Worm (Caenorhabditis elegans) whole organism, young adult: ENCODE measurements around the gene F15B9.8.
"Not testable (repeated sequence)": the region's sequence is repeated elsewhere in the genome, so short reads cannot be mapped to it uniquely, and the experiment has no call there.

ENCODE experiments used
- B0019.2 ChIP-seq: fragments of 200-800 bp; sonication (Bioruptor generic); conservative IDR thresholded peaks from 2 replicates; pipeline ENCODE4 v1.3.6; 2022; ENCODE audit warnings: missing genetic modification reagents, missing genetic modification characterization, missing compliant biosample characterization
- B0261.1 ChIP-seq: sonication (generic microtip); optimal IDR thresholded peaks from 2 replicates; lab custom pipeline; 2016; ENCODE audit warnings: mild to moderate bottlenecking, missing genetic modification characterization, moderate library complexity, missing compliant biosample characterization
- C06A6.2 ChIP-seq: fragments of 200-800 bp; sonication (Bioruptor generic); conservative IDR thresholded peaks from 2 replicates; pipeline ENCODE4 v1.3.6; 2022; ENCODE audit warnings: missing genetic modification characterization, missing compliant biosample characterization
- D2030.7 ChIP-seq: fragments of 200-800 bp; sonication (Bioruptor generic); IDR thresholded peaks from 2 replicates; pipeline ENCODE4 v1.3.6; 2022; ENCODE audit warnings: missing genetic modification reagents, missing genetic modification characterization, missing compliant biosample characterization
- F33H1.4 ChIP-seq: fragments of 200-800 bp; sonication (Bioruptor generic); IDR thresholded peaks from 2 replicates; pipeline ENCODE4 v1.3.6; 2022; ENCODE audit warnings: missing genetic modification reagents, missing genetic modification characterization, missing compliant biosample characterization
- F37B4.10 ChIP-seq: fragments of 200-800 bp; sonication (Bioruptor generic); IDR thresholded peaks from 2 replicates; pipeline ENCODE4 v1.3.6; 2022; ENCODE audit warnings: missing genetic modification characterization, missing compliant biosample characterization
- F52B5.7 ChIP-seq: sonication (generic microtip); optimal IDR thresholded peaks from 2 replicates; lab custom pipeline; 2016; ENCODE audit warnings: mild to moderate bottlenecking, missing genetic modification characterization, missing compliant biosample characterization
- K11D2.4 ChIP-seq: fragments of 200-800 bp; sonication (Bioruptor generic); IDR thresholded peaks from 2 replicates; pipeline ENCODE4 v1.3.6; 2022; ENCODE audit warnings: missing genetic modification reagents, missing genetic modification characterization, missing compliant biosample characterization
- K12H6.12 ChIP-seq: fragments of 200-800 bp; sonication (Bioruptor generic); optimal IDR thresholded peaks from 2 replicates; lab custom pipeline; 2018; ENCODE audit warnings: mild to moderate bottlenecking, missing genetic modification characterization, missing compliant biosample characterization
- ZK185.1 ChIP-seq: sonication (generic microtip); optimal IDR thresholded peaks from 2 replicates; lab custom pipeline; 2016; ENCODE audit warnings: mild to moderate bottlenecking, missing genetic modification characterization, missing compliant biosample characterization; ENCODE audit not compliant: poor library complexity, severe bottlenecking
- atf-7 ChIP-seq: sonication (generic microtip); optimal IDR thresholded peaks from 2 replicates; lab custom pipeline; 2017; ENCODE audit warnings: mild to moderate bottlenecking, missing genetic modification characterization, missing compliant biosample characterization
- attf-3 ChIP-seq: fragments of 200-800 bp; sonication (Bioruptor generic); conservative IDR thresholded peaks from 2 replicates; pipeline ENCODE4 v1.3.6; 2022; ENCODE audit warnings: missing genetic modification reagents, missing genetic modification characterization, missing compliant biosample characterization
- bed-2 ChIP-seq: fragments of 200-800 bp; sonication (Bioruptor generic); IDR thresholded peaks from 2 replicates; pipeline ENCODE4 v1.3.6; 2022; ENCODE audit warnings: missing genetic modification reagents, missing genetic modification characterization, missing compliant biosample characterization
- cebp-1 ChIP-seq, 2 experiments: fragments of 200-800 bp in 1 of 2; sonication (Bioruptor generic) in 1 of 2; sonication (generic microtip) in 1 of 2; IDR thresholded peaks in 1 of 2; optimal IDR thresholded peaks in 1 of 2; 2 replicates each; pipeline versions ENCODE4 v1.3.6 to Lab custom; 2017 to 2022; ENCODE audit warnings: missing compliant biosample characterization in 2 of 2, missing genetic modification characterization in 2 of 2, mild to moderate bottlenecking in 1 of 2, missing genetic modification reagents in 1 of 2, moderate library complexity in 1 of 2
- ceh-27 ChIP-seq: fragments of 200-800 bp; sonication (Bioruptor generic); optimal IDR thresholded peaks from 2 replicates; lab custom pipeline; 2018; ENCODE audit warnings: mild to moderate bottlenecking, missing genetic modification characterization, moderate library complexity, missing compliant biosample characterization
- ceh-79 ChIP-seq: sonication (generic microtip); optimal IDR thresholded peaks from 2 replicates; lab custom pipeline; 2017; ENCODE audit warnings: mild to moderate bottlenecking, missing genetic modification characterization, missing compliant biosample characterization
- ceh-91 ChIP-seq: fragments of 200-800 bp; sonication (Bioruptor generic); IDR thresholded peaks from 2 replicates; pipeline ENCODE4 v1.3.6; 2022; ENCODE audit warnings: missing genetic modification reagents, missing genetic modification characterization, missing compliant biosample characterization
- dox-1 ChIP-seq: fragments of 200-800 bp; sonication (Bioruptor generic); IDR thresholded peaks from 2 replicates; pipeline ENCODE4 v1.3.6; 2022; ENCODE audit warnings: missing genetic modification reagents, missing genetic modification characterization, missing compliant biosample characterization
- dpl-1 ChIP-seq: fragments of 150-350 bp; optimal IDR thresholded peaks from 2 replicates; lab custom pipeline; 2014; ENCODE audit warnings: missing biosample characterization, missing genetic modification reagents, missing genetic modification characterization
- egl-44 ChIP-seq: fragments of 200-800 bp; sonication (Bioruptor generic); IDR thresholded peaks from 2 replicates; pipeline ENCODE4 v1.3.6; 2022; ENCODE audit warnings: missing genetic modification reagents, missing genetic modification characterization, missing compliant biosample characterization
- ets-4 ChIP-seq: fragments of 200-800 bp; sonication (Bioruptor generic); optimal IDR thresholded peaks from 2 replicates; lab custom pipeline; 2018; ENCODE audit warnings: mild to moderate bottlenecking, missing genetic modification characterization, missing compliant biosample characterization
- fkh-3 ChIP-seq: sonication (generic microtip); optimal IDR thresholded peaks from 2 replicates; lab custom pipeline; 2016; ENCODE audit warnings: mild to moderate bottlenecking, missing genetic modification characterization, missing compliant biosample characterization
- hmg-1.2 ChIP-seq: fragments of 200-800 bp; sonication (Bioruptor generic); IDR thresholded peaks from 2 replicates; pipeline ENCODE4 v1.3.6; 2022; ENCODE audit warnings: missing genetic modification reagents, missing genetic modification characterization, missing compliant biosample characterization
- hrde-1 ChIP-seq: sonication (generic microtip); optimal IDR thresholded peaks from 2 replicates; lab custom pipeline; 2016; ENCODE audit warnings: missing genetic modification characterization, mild to moderate bottlenecking, missing compliant biosample characterization, moderate library complexity, missing genotype, missing genetic modification reagents, borderline replicate concordance
- hsf-1 ChIP-seq: fragments of 200-800 bp; sonication (Bioruptor generic); IDR thresholded peaks from 2 replicates; pipeline ENCODE4 v1.3.6; 2022; ENCODE audit warnings: missing genetic modification reagents, missing genetic modification characterization, missing compliant biosample characterization
- let-607 ChIP-seq, 2 experiments: fragments of 200-800 bp in 1 of 2; sonication (Bioruptor generic) in 1 of 2; sonication (generic microtip) in 1 of 2; optimal IDR thresholded peaks; 2 replicates each; lab custom pipeline; 2016 to 2018; ENCODE audit warnings: mild to moderate bottlenecking in 2 of 2, missing compliant biosample characterization in 2 of 2, missing genetic modification characterization in 2 of 2, moderate library complexity in 2 of 2, missing genotype in 1 of 2
- lin-26 ChIP-seq: fragments of 200-800 bp; sonication (Bioruptor generic); IDR thresholded peaks from 2 replicates; pipeline ENCODE4 v1.3.6; 2022; ENCODE audit warnings: missing genetic modification reagents, missing genetic modification characterization, missing compliant biosample characterization
- lin-35 ChIP-seq, 3 experiments: fragments of 150-350 bp in 2 of 3; sonication (generic microtip) in 1 of 3; optimal IDR thresholded peaks; 2 replicates each; lab custom pipeline; 2014 to 2018; ENCODE audit warnings: missing biosample characterization in 3 of 3, missing genetic modification characterization in 3 of 3, missing genetic modification reagents in 3 of 3
- lin-40 ChIP-seq: sonication (generic microtip); optimal IDR thresholded peaks from 2 replicates; lab custom pipeline; 2016; ENCODE audit warnings: missing genetic modification characterization, mild to moderate bottlenecking, missing compliant biosample characterization, missing genotype, missing genetic modification reagents
- lir-1 ChIP-seq: fragments of 200-800 bp; sonication (Bioruptor generic); conservative IDR thresholded peaks from 2 replicates; pipeline ENCODE4 v1.3.6; 2022; ENCODE audit warnings: missing genetic modification reagents, missing genetic modification characterization, missing compliant biosample characterization
- mes-4 ChIP-seq: sonication (generic microtip); optimal IDR thresholded peaks from 2 replicates; lab custom pipeline; 2016; ENCODE audit warnings: missing genotype, missing genetic modification characterization, missing compliant biosample characterization
- nfya-2 ChIP-seq: fragments of 200-800 bp; sonication (Bioruptor generic); IDR thresholded peaks from 2 replicates; pipeline ENCODE4 v1.3.6; 2022; ENCODE audit warnings: missing genetic modification reagents, missing genetic modification characterization, missing compliant biosample characterization
- nhr-80 ChIP-seq: sonication (generic microtip); optimal IDR thresholded peaks from 2 replicates; lab custom pipeline; 2016; ENCODE audit warnings: missing genetic modification characterization, missing compliant biosample characterization
- rcor-1 ChIP-seq: fragments of 200-800 bp; sonication (Bioruptor generic); IDR thresholded peaks from 2 replicates; pipeline ENCODE4 v1.3.6; 2022; ENCODE audit warnings: missing genetic modification reagents, missing genetic modification characterization, missing compliant biosample characterization
- snpc-1.1 ChIP-seq: sonication (generic microtip); optimal IDR thresholded peaks from 2 replicates; lab custom pipeline; 2017; ENCODE audit warnings: missing genetic modification characterization, mild to moderate bottlenecking, missing compliant biosample characterization, antibody characterized with exemption, moderate library complexity, missing genotype, missing genetic modification reagents; ENCODE audit not compliant: insufficient read depth
- snpc-4 ChIP-seq, 5 experiments: fragments of 150-350 bp in 1 of 5; sonication (generic microtip) in 4 of 5; optimal IDR thresholded peaks; 2 replicates each; lab custom pipeline; 2014 to 2018; ENCODE audit warnings: missing genetic modification characterization in 5 of 5, missing biosample characterization in 3 of 5, antibody characterized with exemption in 2 of 5, mild to moderate bottlenecking in 2 of 5, missing compliant biosample characterization in 2 of 5, missing genotype in 2 of 5, moderate library complexity in 2 of 5, missing genetic modification reagents in 1 of 5
- tbp1 ChIP-seq: fragments of 200-800 bp; sonication (Bioruptor generic); optimal IDR thresholded peaks from 2 replicates; lab custom pipeline; 2018; ENCODE audit warnings: mild to moderate bottlenecking, missing genetic modification characterization, missing compliant biosample characterization
- tlf-1 ChIP-seq: fragments of 200-800 bp; sonication (Bioruptor generic); optimal IDR thresholded peaks from 2 replicates; lab custom pipeline; 2018; ENCODE audit warnings: mild to moderate bottlenecking, missing genetic modification characterization, missing compliant biosample characterization
- ztf-18 ChIP-seq: sonication (generic microtip); optimal IDR thresholded peaks from 2 replicates; lab custom pipeline; 2016; ENCODE audit warnings: missing genotype, mild to moderate bottlenecking, missing genetic modification characterization, missing compliant biosample characterization
- ztf-6 ChIP-seq: fragments of 200-800 bp; sonication (Bioruptor generic); IDR thresholded peaks from 2 replicates; pipeline ENCODE4 v1.3.6; 2022; ENCODE audit warnings: missing genetic modification reagents, missing genetic modification characterization, missing compliant biosample characterization

The F15B9.8 gene

DNA sequence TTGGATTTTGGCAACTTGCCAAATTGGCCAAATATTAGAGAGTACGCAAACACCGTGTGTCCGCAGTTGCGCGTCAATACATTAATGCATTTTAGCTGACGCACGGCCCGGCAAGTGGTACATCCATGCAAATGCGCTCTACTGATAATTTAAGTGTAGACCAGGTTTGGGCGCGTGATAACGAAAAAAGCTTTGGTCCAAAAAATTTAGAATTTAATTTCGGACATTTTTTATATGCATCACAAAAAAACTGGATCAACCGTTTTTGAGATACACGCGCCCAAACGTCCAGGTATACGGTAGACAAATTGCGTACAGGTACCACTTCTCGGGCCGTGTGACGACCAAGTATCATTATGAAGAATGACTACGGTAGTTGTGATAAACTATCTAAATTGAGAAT lies 20.4 kb upstream of the F15B9.8 start, which contains the start of gene R186.8 (continued):
- TF ChIP-seq dox-1 (GFP tag; lab: Robert Waterston, UW) (peak; percentile 97), let-607 (tag; optimal IDR thresholded peaks at IDR 0.05; lab: Kevin White, UChicago) (peak; percentile 91 to 94), egl-44 (GFP tag; lab: Robert Waterston, UW) (0 out of 2 replicates have a peak, but pooled peaks have one; percentile 49), B0261.1 (tag; lab: Kevin White, UChicago) (peak; percentile 8), K11D2.4 (GFP tag; lab: Robert Waterston, UW) (peak; percentile 91), ceh-27 (GFP tag; lab: Kevin White, UChicago) (peak; percentile 40), rcor-1 (GFP tag; lab: Robert Waterston, UW) (peak; percentile 81), snpc-4 (tag; optimal IDR thresholded peaks at IDR 0.05; lab: Kevin White, UChicago) (peak in 2 of 4 experiments; percentile 58 to 64), ztf-6 (GFP tag; lab: Robert Waterston, UW) (0 out of 2 replicates have a peak, but pooled peaks have one; percentile 7), cebp-1 (GFP tag; IDR thresholded peaks at IDR 0.05; lab: Robert Waterston, UW) (peak; percentile 57; the same call in 1 of the 2 replicates), cebp-1 (tag; optimal IDR thresholded peaks at IDR 0.05; lab: Kevin White, UChicago) (peak; percentile 58), nhr-80 (tag; lab: Kevin White, UChicago) (peak; percentile 68), ceh-91 (GFP tag; lab: Robert Waterston, UW) (peak; percentile 89), hmg-1.2 (peak; percentile 92), attf-3 (GFP tag; lab: Robert Waterston, UW) (peak; percentile 88), C06A6.2 (GFP tag; lab: Robert Waterston, UW) (peak; percentile 40; the same call in 1 of the 2 replicates), lin-40 (tag; lab: Kevin White, UChicago) (peak; percentile 83), ztf-18 (tag; lab: Kevin White, UChicago) (peak; percentile 72), tlf-1 (GFP tag; lab: Kevin White, UChicago) (peak; percentile 57), F33H1.4 (GFP tag; lab: Robert Waterston, UW) (peak; percentile 70), lir-1 (GFP tag; lab: Robert Waterston, UW) (0 out of 2 replicates have a peak, but pooled peaks have one; percentile 32), F37B4.10 (GFP tag; lab: Robert Waterston, UW) (0 out of 2 replicates have a peak, but pooled peaks have one; percentile 70), dpl-1 (GFP tag; lab: Kevin White, UChicago) (peak; percentile 19), B0019.2 (peak; percentile 63; the same call in 1 of the 2 replicates)
- TF ChIP-seq snpc-4 (GFP tag; optimal IDR thresholded peaks at IDR 0.05; lab: Kevin White, UChicago): not testable (repeated sequence)

ce11 chrV:12968555-12968954 lies 19.8 kb upstream of the F15B9.8 start, which contains the start of gene lin-46:
TSS of gene lin-46 (plus strand) at chrV:12968855.
- TF ChIP-seq hrde-1 (no peak), ets-4 (GFP tag; lab: Kevin White, UChicago) (no peak), K12H6.12 (no peak), ceh-79 (tag; lab: Kevin White, UChicago) (no peak), C06A6.2 (GFP tag; lab: Robert Waterston, UW) (no peak), lin-26 (GFP tag; lab: Robert Waterston, UW) (no peak), atf-7 (no peak), lin-35 (GFP tag; optimal IDR thresholded peaks at IDR 0.05; lab: Kevin White, UChicago) (no peak), D2030.7 (no peak), mes-4 (tag; lab: Kevin White, UChicago) (no peak), lin-40 (tag; lab: Kevin White, UChicago) (no peak), ZK185.1 (tag; lab: Kevin White, UChicago) (no peak), fkh-3 (tag; lab: Kevin White, UChicago) (no peak), F52B5.7 (no peak), bed-2 (no peak), nfya-2 (no peak), hsf-1 (GFP tag; lab: Robert Waterston, UW) (no peak), tbp1 (no peak), snpc-1.1 (tag; lab: Kevin White, UChicago) (no peak)
- TF ChIP-seq, all 124 proteins: peak for 0
